Worm (Caenorhabditis elegans): Measurements from ENCODE around the gene zyg-12.

The zyg-12 gene

ce11 chrII:4999122-4999521 lies 49.4 kb downstream of the zyg-12 start, which contains the start of gene citk-2:
Gene citk-2, plus strand, starts transcription at chrII:4999520.
- TF ChIP-seq sox-4 (tag; optimal IDR thresholded peaks at IDR 0.05) (no peak), ets-4 (tag; optimal IDR thresholded peaks at IDR 0.05) (peak; percentile 26), ceh-14 (tag; optimal IDR thresholded peaks at IDR 0.05) (peak; percentile 1), nfya-1 (tag; optimal IDR thresholded peaks at IDR 0.05) (peak; percentile 86), ama-1 (optimal IDR thresholded peaks at IDR 0.05) (no peak), pros-1 (tag; optimal IDR thresholded peaks at IDR 0.05) (peak; percentile 21), pax-1 (tag; optimal IDR thresholded peaks at IDR 0.05) (no peak), rnt-1 (tag; optimal IDR thresholded peaks at IDR 0.05) (peak; percentile 20), dve-1 (tag; optimal IDR thresholded peaks at IDR 0.05) (peak; percentile 39), lin-11 (tag; optimal IDR thresholded peaks at IDR 0.05) (no peak), ceh-31 (tag; optimal IDR thresholded peaks at IDR 0.05) (peak; percentile 73), tbx-2 (tag; optimal IDR thresholded peaks at IDR 0.05) (peak; percentile 9), unc-42 (tag; optimal IDR thresholded peaks at IDR 0.05) (peak; percentile 77), sdc-2 (tag; optimal IDR thresholded peaks at IDR 0.05) (peak; percentile 31), hlh-15 (tag; optimal IDR thresholded peaks at IDR 0.05) (no peak), unc-55 (GFP tag; optimal IDR thresholded peaks at IDR 0.05) (peak; percentile 61)

ce11 chrII:5001866-5002265 lies 52.2 kb downstream of the zyg-12 start:
- TF ChIP-seq dmd-4 (tag; optimal IDR thresholded peaks at IDR 0.05; ENCODE audit: borderline replicate concordance) (no peak), K09A11.1 (tag; optimal IDR thresholded peaks at IDR 0.05; ENCODE audit: insufficient read depth) (no peak), elt-2 (tag; optimal IDR thresholded peaks at IDR 0.05) (no peak)
